Worm (Caenorhabditis elegans) whole organism, mixed stage, embryonic: Measurements from ENCODE around the gene K03H1.11.

Experiments
- elt-1 ChIP-seq: sonication (generic microtip); optimal IDR thresholded peaks from 2 replicates; lab custom pipeline; 2017; ENCODE audit warnings: missing genetic modification characterization, mild to moderate bottlenecking, missing compliant biosample characterization, antibody characterized with exemption, moderate library complexity, borderline replicate concordance; ENCODE audit not compliant: insufficient read depth
- mep-1 ChIP-seq: fragments of 150-350 bp; optimal IDR thresholded peaks from 2 replicates; lab custom pipeline; 2017; ENCODE audit warnings: missing biosample characterization, missing genetic modification reagents, missing genetic modification characterization, inconsistent platforms
- nhr-237 ChIP-seq: fragments of 150-350 bp; optimal IDR thresholded peaks from 2 replicates; lab custom pipeline; 2014; ENCODE audit warnings: missing biosample characterization, missing genetic modification characterization
- nhr-76 ChIP-seq: sonication (generic microtip); optimal IDR thresholded peaks from 2 replicates; lab custom pipeline; 2017; ENCODE audit warnings: missing biosample characterization, missing genetic modification characterization
- pha-4 ChIP-seq: fragments of 150-350 bp; optimal IDR thresholded peaks from 2 replicates; lab custom pipeline; 2018; ENCODE audit warnings: missing biosample characterization, missing genetic modification reagents, missing genetic modification characterization
- unc-39 ChIP-seq: fragments of 150-350 bp; optimal IDR thresholded peaks from 2 replicates; lab custom pipeline; 2014; ENCODE audit warnings: missing biosample characterization, missing genetic modification characterization

DNA sequence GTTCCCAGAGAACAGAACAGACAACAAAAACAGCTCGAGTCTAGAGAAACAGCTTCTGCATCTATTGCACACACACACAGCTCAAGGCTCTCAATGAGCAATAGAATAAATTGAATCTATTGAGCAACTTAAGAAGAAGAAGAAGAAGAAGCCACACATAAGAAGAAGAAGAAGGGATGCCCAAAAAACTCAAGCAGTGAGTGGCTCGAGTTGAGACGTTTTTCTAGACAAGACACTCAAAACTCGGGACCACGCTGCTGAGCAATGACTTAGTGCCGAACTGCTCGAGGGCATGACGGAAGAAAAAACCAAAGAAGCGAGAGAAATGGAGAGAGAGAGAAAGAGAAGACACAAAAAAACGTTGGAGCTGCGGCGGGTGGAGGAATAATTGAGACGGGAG lies 46.5 kb downstream of the K03H1.11 start:
- no peak for TF ChIP-seq unc-39 (tag; lab: Kevin White, UChicago)
- no peak for TF ChIP-seq elt-1 (tag; lab: Kevin White, UChicago)
- no peak for TF ChIP-seq nhr-237 (tag; lab: Kevin White, UChicago)
- no peak for TF ChIP-seq mep-1 (tag; lab: Kevin White, UChicago)
- no peak for TF ChIP-seq nhr-76 (tag; lab: Kevin White, UChicago)
- no peak for TF ChIP-seq pha-4 (tag; lab: Kevin White, UChicago)
